Fruit fly (Drosophila melanogaster): Measurements from ENCODE around the gene Lip1.
A peak's percentile ranks its signal among the peaks of the same experiment; 100 is the strongest.

Gene Lip1

dm6 chr2L:10736993-10737756 is 35.8 kb upstream of the Lip1 start, which contains the start of the genes Vha16-5 and CG12299 (continued):
- peak; percentile 79 for TF ChIP-seq CG17359 (tag; optimal IDR thresholded peaks at IDR 0.05)
- TF ChIP-seq Opbp (GFP tag; IDR thresholded peaks at IDR 0.05; ENCODE audit: partially characterized antibody): peak; percentile 94
- TF ChIP-seq CG6683 (GFP tag; optimal IDR thresholded peaks at IDR 0.05): peak; percentile 21
- TF ChIP-seq Fer2 (tag; optimal IDR thresholded peaks at IDR 0.05): peak; percentile 48
- TF ChIP-seq her (GFP tag; optimal IDR thresholded peaks at IDR 0.05): peak; percentile 87
- peak; percentile 87 for TF ChIP-seq ab (GFP tag; optimal IDR thresholded peaks at IDR 0.05)
- TF ChIP-seq CG4730 (GFP tag; IDR thresholded peaks at IDR 0.05): peak; percentile 86
- TF ChIP-seq eyg (GFP tag; optimal IDR thresholded peaks at IDR 0.05): peak; percentile 74
- peak; percentile 64 for TF ChIP-seq Awh (GFP tag; IDR thresholded peaks at IDR 0.05)
- peak; percentile 75 for TF ChIP-seq CG14860 (GFP tag; IDR thresholded peaks at IDR 0.05; ENCODE audit: partially characterized antibody)
- peak; percentile 52 for TF ChIP-seq CG11696 (GFP tag; IDR thresholded peaks at IDR 0.05)
- no peak for TF ChIP-seq abd-A (tag; optimal IDR thresholded peaks at IDR 0.05)
- TF ChIP-seq zfh2 (GFP tag; optimal IDR thresholded peaks at IDR 0.05): peak; percentile 89
- TF ChIP-seq wdn (GFP tag; IDR thresholded peaks at IDR 0.05): peak; percentile 70
- no peak for TF ChIP-seq CG6765 (GFP tag; optimal IDR thresholded peaks at IDR 0.05)
- TF ChIP-seq dmrt99B (tag; optimal IDR thresholded peaks at IDR 0.05): no peak
- 0 out of 2 replicates have a peak, but pooled peaks have one; percentile 10 for TF ChIP-seq CkIIα-i1 (GFP tag; IDR thresholded peaks at IDR 0.05)
- TF ChIP-seq nerfin-1 (tag; optimal IDR thresholded peaks at IDR 0.05): peak; percentile 58
- TF ChIP-seq ro (GFP tag; IDR thresholded peaks at IDR 0.05): peak; percentile 76
- peak; percentile 88 for TF ChIP-seq CG11247 (GFP tag; IDR thresholded peaks at IDR 0.05)
- TF ChIP-seq ap (GFP tag; IDR thresholded peaks at IDR 0.05): peak; percentile 77
- TF ChIP-seq CG7839 (tag; optimal IDR thresholded peaks at IDR 0.05): no peak
- peak; percentile 87 for TF ChIP-seq aop (GFP tag; IDR thresholded peaks at IDR 0.05)
- TF ChIP-seq ranshi (GFP tag; IDR thresholded peaks at IDR 0.05): peak; percentile 82
- peak; percentile 70 for TF ChIP-seq CG10462 (GFP tag; optimal IDR thresholded peaks at IDR 0.05)
- no peak for TF ChIP-seq CG10565 (GFP tag; optimal IDR thresholded peaks at IDR 0.05)
- TF ChIP-seq Dad (GFP tag; optimal IDR thresholded peaks at IDR 0.05): peak; percentile 94
- TF ChIP-seq Xrp1 (GFP tag; IDR thresholded peaks at IDR 0.05): peak; percentile 95
- peak; percentile 64 for TF ChIP-seq dimm (GFP tag; IDR thresholded peaks at IDR 0.05)
- peak; percentile 93 for TF ChIP-seq ara (GFP tag; IDR thresholded peaks at IDR 0.05)
- TF ChIP-seq Hr78 (GFP tag; optimal IDR thresholded peaks at IDR 0.05): no peak
- TF ChIP-seq NC2β (GFP tag; optimal IDR thresholded peaks at IDR 0.05): peak; percentile 85
- peak; percentile 78 for TF ChIP-seq CG7987 (GFP tag; optimal IDR thresholded peaks at IDR 0.05)
- no peak for TF ChIP-seq CG33557 (GFP tag; optimal IDR thresholded peaks at IDR 0.05)
- TF ChIP-seq CG17361 (GFP tag; IDR thresholded peaks at IDR 0.05): peak; percentile 55; the same call in 1 of the 3 replicates
- TF ChIP-seq phol (tag; optimal IDR thresholded peaks at IDR 0.05): peak; percentile 94
- peak; percentile 43 for TF ChIP-seq CG10543 (GFP tag; optimal IDR thresholded peaks at IDR 0.05)
- TF ChIP-seq CG7963 (GFP tag; IDR thresholded peaks at IDR 0.05; ENCODE audit: partially characterized antibody): peak; percentile 86
- TF ChIP-seq CG7556 (GFP tag; optimal IDR thresholded peaks at IDR 0.05): peak; percentile 51
- peak; percentile 87 for TF ChIP-seq Ets97D (GFP tag; optimal IDR thresholded peaks at IDR 0.05)
- TF ChIP-seq CG9215 (GFP tag; IDR thresholded peaks at IDR 0.05): peak; percentile 70
- no peak for TF ChIP-seq Lpt (GFP tag; optimal IDR thresholded peaks at IDR 0.05)
- peak; percentile 37 for TF ChIP-seq twi (tag; optimal IDR thresholded peaks at IDR 0.05)
- peak; percentile 44 for TF ChIP-seq CG12104 (GFP tag; optimal IDR thresholded peaks at IDR 0.05)
- TF ChIP-seq gsb-n (tag; optimal IDR thresholded peaks at IDR 0.05): no peak
- TF ChIP-seq B-H2 (GFP tag; optimal IDR thresholded peaks at IDR 0.05): no peak
- peak; percentile 88; the same call in 1 of the 2 replicates for TF ChIP-seq CG8765 (GFP tag; IDR thresholded peaks at IDR 0.05)
- TF ChIP-seq CG14965 (GFP tag; optimal IDR thresholded peaks at IDR 0.05; ENCODE audit: borderline replicate concordance): peak; percentile 9
- peak; percentile 86 for TF ChIP-seq CG16779 (GFP tag; IDR thresholded peaks at IDR 0.05)
